Fruit fly (Drosophila melanogaster): Measurements from ENCODE around the gene Marcal1.

Gene Marcal1

dm6 chr2L:4973731-4974415 lies 18.6 kb downstream of the Marcal1 start, which contains the start of gene mRpL28 (continued):
- TF ChIP-seq btn (GFP tag; optimal IDR thresholded peaks at IDR 0.05) (no peak), Rfx (GFP tag; IDR thresholded peaks at IDR 0.05) (no peak), ems (GFP tag; optimal IDR thresholded peaks at IDR 0.05) (no peak), lola (GFP tag; optimal IDR thresholded peaks at IDR 0.05) (peak in 1 of 3 experiments; percentile 0), Oli (tag; optimal IDR thresholded peaks at IDR 0.05) (no peak), Nf-YC (tag; optimal IDR thresholded peaks at IDR 0.05) (peak; percentile 40), Lim3 (GFP tag; IDR thresholded peaks at IDR 0.05) (no peak), vfl (GFP tag; optimal IDR thresholded peaks at IDR 0.05) (no peak), CG7357 (GFP tag; IDR thresholded peaks at IDR 0.05) (no peak), aop (GFP tag; IDR thresholded peaks at IDR 0.05) (no peak), zfh1 (GFP tag; IDR thresholded peaks at IDR 0.05) (no peak), nau (GFP tag; optimal IDR thresholded peaks at IDR 0.05) (no peak), CoRest (tag; optimal IDR thresholded peaks at IDR 0.05) (peak; percentile 26), CG1832 (GFP tag; optimal IDR thresholded peaks at IDR 0.05) (no peak), nerfin-1 (tag; optimal IDR thresholded peaks at IDR 0.05) (no peak), B-H1 (GFP tag; IDR thresholded peaks at IDR 0.05) (no peak), CG31365 (tag; optimal IDR thresholded peaks at IDR 0.05) (no peak), CG11696 (GFP tag; IDR thresholded peaks at IDR 0.05) (no peak), H15 (GFP tag; IDR thresholded peaks at IDR 0.05) (no peak), CG17802 (tag; optimal IDR thresholded peaks at IDR 0.05) (peak; percentile 4), fru (optimal IDR thresholded peaks at IDR 0.05) (no peak), ato (GFP tag; IDR thresholded peaks at IDR 0.05; ENCODE audit: partially characterized antibody) (no peak), CG8388 (GFP tag; optimal IDR thresholded peaks at IDR 0.05) (no peak), zen (tag; optimal IDR thresholded peaks at IDR 0.05) (no peak), en (GFP tag; optimal IDR thresholded peaks at IDR 0.05) (no peak), esg (GFP tag; conservative IDR thresholded peaks at IDR 0.05) (no peak), mirr (GFP tag; optimal IDR thresholded peaks at IDR 0.05) (no peak), CG10147 (GFP tag; optimal IDR thresholded peaks at IDR 0.05) (peak; percentile 12), dpn (GFP tag; optimal IDR thresholded peaks at IDR 0.05) (no peak), Sin3A (optimal IDR thresholded peaks at IDR 0.05) (no peak), zf30C (GFP tag; optimal IDR thresholded peaks at IDR 0.05) (no peak), CG6765 (GFP tag; optimal IDR thresholded peaks at IDR 0.05) (no peak), fd102C (GFP tag; optimal IDR thresholded peaks at IDR 0.05) (no peak), CG4820 (GFP tag; optimal IDR thresholded peaks at IDR 0.05) (no peak), sna (GFP tag; IDR thresholded peaks at IDR 0.05; ENCODE audit: partially characterized antibody) (peak; percentile 45; the same call in 1 of the 2 replicates), pzg (GFP tag; optimal IDR thresholded peaks at IDR 0.05) (peak; percentile 44), Adf1 (GFP tag; IDR thresholded peaks at IDR 0.05) (no peak; the same call in 1 of the 2 replicates), CG10979 (tag; optimal IDR thresholded peaks at IDR 0.05) (no peak), bsh (GFP tag; optimal IDR thresholded peaks at IDR 0.05) (peak in 1 of 2 experiments; percentile 18), Eip74EF (GFP tag; optimal IDR thresholded peaks at IDR 0.05) (peak in 1 of 2 experiments; percentile 38), Dbx (GFP tag; IDR thresholded peaks at IDR 0.05) (no peak), CG7987 (GFP tag; optimal IDR thresholded peaks at IDR 0.05) (no peak), bcd (GFP tag; optimal IDR thresholded peaks at IDR 0.05) (no peak), Mes4 (GFP tag; optimal IDR thresholded peaks at IDR 0.05) (no peak), CG10267 (tag; optimal IDR thresholded peaks at IDR 0.05) (peak; percentile 29), Kr (GFP tag; optimal IDR thresholded peaks at IDR 0.05) (no peak), CG9437 (GFP tag; optimal IDR thresholded peaks at IDR 0.05) (peak; percentile 28), CG5953 (GFP tag; IDR thresholded peaks at IDR 0.05) (no peak), CG14441 (GFP tag; IDR thresholded peaks at IDR 0.05) (no peak), croc (GFP tag; conservative IDR thresholded peaks at IDR 0.05) (no peak)

Data from whole organism, embryonic.